Worm (Caenorhabditis elegans) whole organism, L3 larva: ENCODE results near the gene Y48A6C.4.
A peak's percentile ranks its signal among the peaks of the same experiment; 100 is the strongest.
"Not testable (repeated sequence)": the region's sequence is repeated elsewhere in the genome, so short reads cannot be mapped to it uniquely, and the experiment has no call there.

Source experiments
- ZK546.5 ChIP-seq: sonication (generic microtip); optimal IDR thresholded peaks from 2 replicates; lab custom pipeline; 2017; ENCODE audit warnings: missing biosample characterization, missing genetic modification characterization
- ama-1 ChIP-seq: fragments of 150-350 bp; optimal IDR thresholded peaks from 2 replicates; lab custom pipeline; 2018
- ceh-16 ChIP-seq: sonication (generic microtip); optimal IDR thresholded peaks from 2 replicates; lab custom pipeline; 2017; ENCODE audit warnings: missing biosample characterization, missing genetic modification characterization
- ceh-28 ChIP-seq: fragments of 150-350 bp; optimal IDR thresholded peaks from 2 replicates; lab custom pipeline; 2014; ENCODE audit warnings: missing biosample characterization, missing genetic modification reagents, missing genetic modification characterization
- daf-12 ChIP-seq: fragments of 150-350 bp; optimal IDR thresholded peaks from 2 replicates; lab custom pipeline; 2014; ENCODE audit warnings: missing biosample characterization, missing genetic modification reagents, missing genetic modification characterization
- egl-27 ChIP-seq: sonication (generic microtip); optimal IDR thresholded peaks from 4 replicates; lab custom pipeline; 2017; ENCODE audit warnings: missing biosample characterization, missing genetic modification reagents, missing genetic modification characterization
- elt-2 ChIP-seq: sonication (generic microtip); optimal IDR thresholded peaks from 2 replicates; lab custom pipeline; 2016; ENCODE audit warnings: missing genetic modification reagents, mild to moderate bottlenecking, missing genetic modification characterization, missing compliant biosample characterization
- eor-1 ChIP-seq, 2 experiments: fragments of 150-350 bp; optimal IDR thresholded peaks; 2 replicates each; lab custom pipeline; 2014 to 2018; ENCODE audit warnings: missing biosample characterization in 2 of 2, missing genetic modification characterization in 2 of 2
- hmg-11 ChIP-seq: sonication (generic microtip); optimal IDR thresholded peaks from 2 replicates; lab custom pipeline; 2016; ENCODE audit warnings: missing genetic modification characterization, missing compliant biosample characterization
- jun-1 ChIP-seq: fragments of 150-350 bp; optimal IDR thresholded peaks from 2 replicates; lab custom pipeline; 2014; ENCODE audit warnings: missing biosample characterization, missing genetic modification reagents, missing genetic modification characterization
- lin-15B ChIP-seq: fragments of 150-350 bp; optimal IDR thresholded peaks from 2 replicates; lab custom pipeline; 2014; ENCODE audit warnings: missing biosample characterization, missing genetic modification characterization
- lin-39 ChIP-seq: fragments of 150-350 bp; optimal IDR thresholded peaks from 2 replicates; lab custom pipeline; 2018; ENCODE audit warnings: missing biosample characterization, missing genetic modification reagents, missing genetic modification characterization
- mdl-1 ChIP-seq: fragments of 150-350 bp; optimal IDR thresholded peaks from 2 replicates; lab custom pipeline; 2014; ENCODE audit warnings: missing biosample characterization, missing genetic modification characterization
- mml-1 ChIP-seq: fragments of 150-350 bp; sonication (generic microtip); optimal IDR thresholded peaks from 3 replicates; lab custom pipeline; 2014; ENCODE audit warnings: missing biosample characterization, missing genetic modification characterization
- nfya-1 ChIP-seq: sonication (generic microtip); optimal IDR thresholded peaks from 2 replicates; lab custom pipeline; 2017; ENCODE audit warnings: missing genetic modification characterization, mild to moderate bottlenecking, missing compliant biosample characterization, antibody characterized with exemption, moderate library complexity; ENCODE audit not compliant: insufficient read depth
- nhr-11 ChIP-seq: fragments of 150-350 bp; optimal IDR thresholded peaks from 2 replicates; lab custom pipeline; 2014; ENCODE audit warnings: missing biosample characterization, missing genetic modification characterization
- nhr-23 ChIP-seq: fragments of 150-350 bp; optimal IDR thresholded peaks from 2 replicates; lab custom pipeline; 2014; ENCODE audit warnings: missing biosample characterization, missing genetic modification reagents, missing genetic modification characterization
- nhr-43 ChIP-seq: sonication (generic microtip); optimal IDR thresholded peaks from 2 replicates; lab custom pipeline; 2016; ENCODE audit warnings: mild to moderate bottlenecking, missing genetic modification characterization, missing compliant biosample characterization; ENCODE audit not compliant: poor library complexity, severe bottlenecking
- nhr-67 ChIP-seq: fragments of 150-350 bp; optimal IDR thresholded peaks from 2 replicates; lab custom pipeline; 2014; ENCODE audit warnings: missing biosample characterization, missing genetic modification characterization
- nhr-77 ChIP-seq: fragments of 150-350 bp; optimal IDR thresholded peaks from 2 replicates; lab custom pipeline; 2014; ENCODE audit warnings: missing biosample characterization, missing genetic modification characterization
- pha-4 ChIP-seq: fragments of 150-350 bp; optimal IDR thresholded peaks from 2 replicates; lab custom pipeline; 2014; ENCODE audit warnings: missing biosample characterization, missing genetic modification reagents, missing genetic modification characterization
- sea-2 ChIP-seq: fragments of 150-350 bp; sonication (generic microtip); optimal IDR thresholded peaks from 4 replicates; lab custom pipeline; 2014; ENCODE audit warnings: missing biosample characterization, missing genetic modification reagents, missing genetic modification characterization
- skn-1 ChIP-seq: fragments of 150-350 bp; optimal IDR thresholded peaks from 2 replicates; lab custom pipeline; 2014; ENCODE audit warnings: missing biosample characterization, missing genetic modification characterization
- snpc-4 ChIP-seq: fragments of 150-350 bp; optimal IDR thresholded peaks from 2 replicates; lab custom pipeline; 2014; ENCODE audit warnings: missing biosample characterization, missing genetic modification characterization
- tbx-2 ChIP-seq: sonication (generic microtip); optimal IDR thresholded peaks from 2 replicates; lab custom pipeline; 2016; ENCODE audit warnings: mild to moderate bottlenecking, missing genetic modification characterization, missing compliant biosample characterization
- zag-1 ChIP-seq: fragments of 150-350 bp; optimal IDR thresholded peaks from 2 replicates; lab custom pipeline; 2014; ENCODE audit warnings: missing biosample characterization, missing genetic modification characterization
- ztf-4 ChIP-seq: fragments of 150-350 bp; optimal IDR thresholded peaks from 2 replicates; lab custom pipeline; 2014; ENCODE audit warnings: missing biosample characterization, missing genetic modification characterization

Gene Y48A6C.4

DNA sequence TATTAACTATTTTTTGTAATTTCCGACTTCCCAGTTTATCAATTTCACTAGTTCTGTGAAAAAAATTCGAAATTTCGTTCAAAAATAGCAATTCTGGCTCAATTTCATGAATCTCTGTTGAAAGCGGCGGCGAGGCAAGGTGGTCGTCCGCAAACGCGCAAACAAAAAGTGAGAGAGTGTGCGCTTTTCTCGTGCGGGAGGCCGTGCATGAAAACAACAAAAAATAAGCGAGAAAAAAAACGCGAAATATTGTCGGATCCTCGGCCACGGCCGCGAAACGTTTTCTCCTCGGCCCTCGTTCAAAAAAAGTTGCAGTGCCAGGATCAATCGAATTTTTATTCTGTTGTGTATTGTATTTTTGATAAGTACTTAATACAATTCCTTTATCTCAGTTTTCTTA lies 6.9 kb upstream of the Y48A6C.4 start:
- TF ChIP-seq zag-1 (tag; lab: Kevin White, UChicago), result no peak
- TF ChIP-seq ceh-16 (tag; lab: Kevin White, UChicago), result no peak
- TF ChIP-seq nhr-43 (tag; lab: Kevin White, UChicago), result peak; percentile 53
- peak; percentile 24 for TF ChIP-seq elt-2 (tag; lab: Kevin White, UChicago)
- TF ChIP-seq eor-1 (tag; optimal IDR thresholded peaks at IDR 0.05; lab: Kevin White, UChicago), result no peak
- no peak for TF ChIP-seq sea-2 (GFP tag; lab: Kevin White, UChicago)
- peak; percentile 13 for TF ChIP-seq pha-4
- peak; percentile 66 for TF ChIP-seq lin-15B
- peak; percentile 17 for TF ChIP-seq nfya-1 (tag; lab: Kevin White, UChicago)
- TF ChIP-seq hmg-11 (tag; lab: Kevin White, UChicago), result peak; percentile 10

DNA sequence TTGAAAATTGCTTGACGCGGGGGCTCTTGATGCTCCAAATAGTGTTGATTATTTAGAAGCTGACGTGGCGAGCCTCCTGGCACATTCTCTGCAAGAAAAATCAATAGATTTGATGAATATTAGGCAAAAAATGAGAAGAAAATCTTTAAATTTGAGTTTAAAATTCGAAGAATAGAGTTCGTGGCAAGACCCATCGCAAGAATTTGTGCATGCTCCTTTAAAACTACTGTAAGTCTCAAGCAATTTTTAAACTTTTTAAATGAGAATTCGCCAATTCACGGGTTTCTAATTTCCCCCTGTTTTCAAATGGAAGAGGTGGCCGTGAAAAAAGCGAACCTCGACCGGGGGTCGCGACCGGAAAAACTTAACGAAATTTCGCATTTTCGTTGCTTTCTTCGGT lies 5.8 kb upstream of the Y48A6C.4 start:
- TF ChIP-seq daf-12 (tag; lab: Kevin White, UChicago) (no peak), ztf-4 (tag; lab: Kevin White, UChicago) (no peak), nhr-11 (no peak), tbx-2 (tag; lab: Kevin White, UChicago) (no peak), pha-4 (no peak), nfya-1 (tag; lab: Kevin White, UChicago) (no peak), nhr-67 (tag; lab: Kevin White, UChicago) (no peak)

DNA sequence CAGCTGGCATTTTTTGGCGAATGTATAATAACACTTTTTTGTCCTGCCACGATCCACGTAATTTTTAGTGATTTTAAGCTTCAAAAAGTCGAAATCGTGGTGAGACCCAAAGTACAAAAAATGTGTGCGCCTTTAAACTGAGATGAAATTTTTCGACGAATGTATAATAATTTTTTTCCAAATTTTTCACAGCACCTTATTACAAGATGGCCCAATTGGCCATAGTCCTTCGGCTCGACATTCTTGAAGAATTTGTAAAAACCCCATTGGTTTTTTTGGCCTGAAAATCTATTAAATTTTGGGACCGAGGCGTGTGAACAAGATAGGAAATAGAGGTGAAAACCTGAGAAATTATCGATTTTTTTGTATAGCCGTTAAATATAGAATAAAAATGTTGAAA lies 3.6 kb upstream of the Y48A6C.4 start:
- no peak for TF ChIP-seq ZK546.5 (tag; lab: Kevin White, UChicago)
- TF ChIP-seq hmg-11 (tag; lab: Kevin White, UChicago), result no peak
- TF ChIP-seq sea-2 (GFP tag; lab: Kevin White, UChicago), result no peak
- no peak for TF ChIP-seq skn-1 (tag; lab: Kevin White, UChicago)
- no peak for TF ChIP-seq snpc-4 (tag; lab: Kevin White, UChicago)
- no peak for TF ChIP-seq pha-4
- no peak for TF ChIP-seq nhr-77 (tag; lab: Kevin White, UChicago)
- TF ChIP-seq egl-27 (tag; lab: Kevin White, UChicago), result no peak

DNA sequence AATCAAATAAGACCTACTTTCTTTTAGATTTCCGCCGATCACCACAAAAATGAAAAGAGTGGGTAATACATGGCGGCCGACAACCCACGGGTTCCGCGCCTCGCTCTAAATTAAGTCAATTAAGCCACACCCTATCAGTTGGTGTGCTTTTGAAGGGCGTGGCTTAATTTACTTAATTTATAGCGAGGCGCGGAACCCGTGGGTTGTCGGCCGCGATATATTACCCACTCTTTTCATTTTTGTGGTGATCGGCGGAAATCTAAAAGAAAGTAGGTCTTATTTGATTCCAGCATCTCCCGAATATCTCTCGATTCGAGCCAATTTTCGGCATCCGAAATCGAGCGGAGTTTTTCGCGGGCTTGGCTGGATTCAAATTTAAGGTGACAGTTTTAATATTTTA lies 1.5 kb upstream of the Y48A6C.4 start:
- TF ChIP-seq snpc-4 (tag; lab: Kevin White, UChicago), result peak; percentile 2
- TF ChIP-seq, all 47 proteins: peak for 1; not testable (repeated sequence) for 46

DNA sequence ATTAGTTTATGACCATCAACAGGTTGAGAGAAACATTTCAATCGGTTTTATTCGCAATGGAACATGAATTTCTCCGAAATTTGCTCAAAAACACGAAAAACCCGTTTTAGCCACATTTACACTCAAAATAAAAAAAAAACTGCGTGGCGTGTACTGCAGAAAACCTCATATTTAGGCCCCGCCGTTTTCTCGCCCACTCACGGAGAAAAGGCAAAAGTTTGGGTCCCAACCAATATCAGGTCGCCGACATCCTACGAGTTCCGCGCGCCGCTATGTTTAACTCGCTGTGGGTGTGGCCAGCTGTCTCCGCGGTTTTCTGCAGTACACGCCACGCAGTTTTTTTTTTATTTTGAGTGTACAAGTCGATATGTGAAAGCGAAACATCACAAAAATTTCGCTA lies 4.2 kb downstream of the Y48A6C.4 start:
- TF ChIP-seq snpc-4 (tag; lab: Kevin White, UChicago), result peak; percentile 44
- TF ChIP-seq mml-1 (tag; lab: Kevin White, UChicago), result no peak

DNA sequence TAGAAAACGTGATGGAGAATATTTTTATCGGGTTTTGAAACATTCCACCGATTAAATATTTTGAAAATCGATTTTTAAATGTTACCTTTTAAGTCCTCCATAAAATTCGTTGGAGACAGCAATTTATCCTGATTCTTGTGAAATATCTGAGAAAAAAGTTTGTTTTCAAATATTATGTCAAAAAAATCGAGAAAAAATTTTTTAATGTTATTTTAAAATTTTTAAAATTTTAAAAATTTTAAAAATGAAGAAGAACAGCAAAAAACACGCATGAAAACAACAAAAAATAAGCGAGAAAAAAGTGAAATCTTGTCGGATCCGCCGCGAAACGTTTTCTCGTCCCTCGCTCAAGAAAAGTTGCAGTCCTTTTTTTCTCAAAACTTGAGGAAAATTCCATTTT lies 7.9 kb downstream of the Y48A6C.4 start, which contains the start of gene Y48A6C.8:
Gene Y48A6C.8, minus strand, starts transcription at position 101 of the 400 bp plus-strand sequence.
- no peak for TF ChIP-seq lin-39 (tag; lab: Kevin White, UChicago)
- TF ChIP-seq nfya-1 (tag; lab: Kevin White, UChicago), result no peak
- no peak for TF ChIP-seq skn-1 (tag; lab: Kevin White, UChicago)
- TF ChIP-seq ztf-4 (tag; lab: Kevin White, UChicago), result no peak
- TF ChIP-seq daf-12 (tag; lab: Kevin White, UChicago), result no peak
- TF ChIP-seq mdl-1 (tag; lab: Kevin White, UChicago), result no peak
- no peak for TF ChIP-seq ama-1 (lab: Kevin White, UChicago)
- TF ChIP-seq nhr-23 (tag; lab: Kevin White, UChicago), result no peak

DNA sequence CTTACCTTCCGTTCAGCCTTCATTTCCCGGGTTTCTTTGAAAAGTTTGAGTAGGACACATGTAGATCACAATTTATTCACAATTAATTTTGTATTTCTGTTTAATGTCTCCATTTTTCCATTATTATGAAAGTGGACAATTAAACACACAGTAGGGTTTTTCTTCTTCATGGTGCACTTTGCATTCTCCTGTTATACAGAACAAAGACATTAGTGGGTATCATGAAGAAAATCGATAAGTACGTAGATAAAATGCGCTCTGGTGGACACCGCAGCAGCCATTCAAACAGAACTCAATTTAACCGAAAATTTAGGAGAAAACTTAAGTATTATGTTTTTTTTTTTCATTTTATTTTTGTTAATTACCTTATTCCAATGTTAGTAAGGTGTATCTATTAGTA lies 9.8 kb downstream of the Y48A6C.4 start:
- TF ChIP-seq ceh-28 (tag; lab: Kevin White, UChicago) (peak; percentile 44), nfya-1 (tag; lab: Kevin White, UChicago) (peak; percentile 7), ZK546.5 (tag; lab: Kevin White, UChicago) (no peak)
- TF ChIP-seq, all 47 proteins: peak for 2

DNA sequence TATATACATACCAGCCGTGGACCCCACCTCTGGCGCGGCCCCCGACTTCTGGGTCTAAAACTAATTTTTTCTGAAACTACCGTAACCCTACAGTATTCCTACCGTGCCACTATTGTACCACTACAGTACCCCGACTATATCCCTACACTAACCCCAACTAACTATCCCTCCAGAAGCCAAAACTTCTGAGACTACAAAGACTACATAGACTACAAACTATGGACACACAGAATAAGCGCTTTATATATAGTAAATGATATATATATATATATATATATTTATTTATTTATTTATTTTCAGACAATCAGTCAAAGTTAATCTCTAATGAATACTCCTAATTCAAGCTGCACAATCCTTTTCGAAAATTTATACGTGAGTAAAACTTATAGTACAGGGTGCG lies 11.9 kb downstream of the Y48A6C.4 start, which contains the start of gene pha-1:
Gene pha-1, plus strand, starts transcription at position 301 of the 400 bp plus-strand sequence.
- TF ChIP-seq jun-1 (tag; lab: Kevin White, UChicago); elt-2 (tag; lab: Kevin White, UChicago); ama-1 (lab: Kevin White, UChicago): not testable (repeated sequence)
